Worm (Caenorhabditis elegans) whole organism, L1 larva: Measurements from ENCODE around the gene fig-1.

ENCODE experiments used
- C04F5.9 ChIP-seq: sonication (generic microtip); optimal IDR thresholded peaks from 2 replicates; lab custom pipeline; 2016; ENCODE audit warnings: missing genetic modification characterization, missing compliant biosample characterization
- C16A3.4 ChIP-seq: fragments of 150-350 bp; optimal IDR thresholded peaks from 2 replicates; lab custom pipeline; 2014; ENCODE audit warnings: missing biosample characterization, missing genetic modification characterization
- Y116A8C.19 ChIP-seq: sonication (generic microtip); optimal IDR thresholded peaks from 2 replicates; lab custom pipeline; 2016; ENCODE audit warnings: missing compliant biosample characterization, missing genetic modification characterization, borderline replicate concordance
- aly-2 ChIP-seq: fragments of 150-350 bp; optimal IDR thresholded peaks from 2 replicates; lab custom pipeline; 2014; ENCODE audit warnings: missing biosample characterization, missing genetic modification characterization
- ama-1 ChIP-seq: fragments of 150-350 bp; optimal IDR thresholded peaks from 2 replicates; lab custom pipeline; 2014
- ceh-63 ChIP-seq: fragments of 200-800 bp; sonication (Bioruptor generic); optimal IDR thresholded peaks from 2 replicates; lab custom pipeline; 2018; ENCODE audit warnings: mild to moderate bottlenecking, missing genetic modification characterization, missing compliant biosample characterization
- ceh-8 ChIP-seq: fragments of 200-800 bp; sonication (Bioruptor generic); optimal IDR thresholded peaks from 2 replicates; lab custom pipeline; 2018; ENCODE audit warnings: mild to moderate bottlenecking, missing genetic modification characterization, moderate library complexity, missing compliant biosample characterization
- ceh-82 ChIP-seq, 3 experiments: fragments of 150-350 bp in 1 of 3; sonication (generic microtip) in 2 of 3; optimal IDR thresholded peaks; 2 replicates each; lab custom pipeline; 2014 to 2017; ENCODE audit warnings: missing biosample characterization in 3 of 3, missing genetic modification characterization in 3 of 3
- ceh-88 ChIP-seq: fragments of 200-800 bp; sonication (Bioruptor generic); IDR thresholded peaks from 2 replicates; pipeline ENCODE4 v1.3.6; 2022; ENCODE audit warnings: missing genetic modification characterization, missing compliant biosample characterization
- ceh-90 ChIP-seq: sonication (generic microtip); optimal IDR thresholded peaks from 2 replicates; lab custom pipeline; 2016; ENCODE audit warnings: missing genetic modification characterization, missing compliant biosample characterization
- ces-1 ChIP-seq: fragments of 150-350 bp; optimal IDR thresholded peaks from 2 replicates; lab custom pipeline; 2014; ENCODE audit warnings: missing biosample characterization, missing genetic modification reagents, missing genetic modification characterization
- dsc-1 ChIP-seq: sonication (generic microtip); optimal IDR thresholded peaks from 2 replicates; lab custom pipeline; 2016; ENCODE audit warnings: mild to moderate bottlenecking, missing genetic modification characterization, missing compliant biosample characterization
- efl-3 ChIP-seq: fragments of 200-800 bp; sonication (Bioruptor generic); optimal IDR thresholded peaks from 2 replicates; lab custom pipeline; 2018; ENCODE audit warnings: mild to moderate bottlenecking, missing genetic modification characterization, missing compliant biosample characterization
- egl-27 ChIP-seq, 2 experiments: fragments of 150-350 bp in 1 of 2; sonication (generic microtip); optimal IDR thresholded peaks; 3 replicates each; lab custom pipeline; 2017 to 2018; ENCODE audit warnings: missing biosample characterization in 2 of 2, missing genetic modification characterization in 2 of 2, missing genetic modification reagents in 2 of 2
- elt-2 ChIP-seq: sonication (generic microtip); optimal IDR thresholded peaks from 2 replicates; lab custom pipeline; 2016; ENCODE audit warnings: missing genetic modification characterization, mild to moderate bottlenecking, inconsistent platforms, missing compliant biosample characterization, missing genetic modification reagents
- fkh-10 ChIP-seq: sonication (generic microtip); optimal IDR thresholded peaks from 2 replicates; lab custom pipeline; 2017; ENCODE audit warnings: missing biosample characterization, missing genetic modification reagents, missing genetic modification characterization
- fkh-4 ChIP-seq: sonication (generic microtip); optimal IDR thresholded peaks from 2 replicates; lab custom pipeline; 2016; ENCODE audit warnings: missing compliant biosample characterization, missing genetic modification characterization, borderline replicate concordance
- fos-1 ChIP-seq: fragments of 150-350 bp; optimal IDR thresholded peaks from 2 replicates; lab custom pipeline; 2014; ENCODE audit warnings: missing biosample characterization, missing genetic modification characterization
- grh-1 ChIP-seq: fragments of 200-800 bp; sonication (Bioruptor generic); IDR thresholded peaks from 2 replicates; pipeline ENCODE4 v1.3.6; 2022; ENCODE audit warnings: missing genetic modification reagents, missing genetic modification characterization, missing compliant biosample characterization
- hlh-17 ChIP-seq: fragments of 200-800 bp; sonication (Bioruptor generic); optimal IDR thresholded peaks from 2 replicates; lab custom pipeline; 2018; ENCODE audit warnings: missing genetic modification characterization, mild to moderate bottlenecking, missing compliant biosample characterization, moderate library complexity, borderline replicate concordance
- hlh-4 ChIP-seq: sonication (generic microtip); optimal IDR thresholded peaks from 2 replicates; lab custom pipeline; 2016; ENCODE audit warnings: mild to moderate bottlenecking, missing genetic modification characterization, missing compliant biosample characterization
- irx-1 ChIP-seq: sonication (generic microtip); optimal IDR thresholded peaks from 2 replicates; lab custom pipeline; 2016; ENCODE audit warnings: missing genetic modification characterization, missing compliant biosample characterization
- jun-1 ChIP-seq: fragments of 150-350 bp; optimal IDR thresholded peaks from 2 replicates; lab custom pipeline; 2014; ENCODE audit warnings: missing biosample characterization, missing genetic modification reagents, missing genetic modification characterization
- lin-13 ChIP-seq: fragments of 150-350 bp; optimal IDR thresholded peaks from 2 replicates; lab custom pipeline; 2014; ENCODE audit warnings: missing biosample characterization, missing genetic modification reagents, missing genetic modification characterization
- lin-14 ChIP-seq: fragments of 200-800 bp; sonication (Bioruptor generic); optimal IDR thresholded peaks from 2 replicates; lab custom pipeline; 2018; ENCODE audit warnings: mild to moderate bottlenecking, missing genetic modification characterization, moderate library complexity, missing compliant biosample characterization
- lin-39 ChIP-seq: fragments of 150-350 bp; optimal IDR thresholded peaks from 2 replicates; lab custom pipeline; 2014; ENCODE audit warnings: missing biosample characterization, missing genetic modification reagents, missing genetic modification characterization
- lsy-2 ChIP-seq, 2 experiments: fragments of 150-350 bp; optimal IDR thresholded peaks; 2 replicates each; lab custom pipeline; 2014; ENCODE audit warnings: missing biosample characterization in 2 of 2, missing genetic modification characterization in 2 of 2
- mdl-1 ChIP-seq, 2 experiments: fragments of 150-350 bp; optimal IDR thresholded peaks; 2 replicates each; lab custom pipeline; 2014 to 2017; ENCODE audit warnings: missing biosample characterization in 2 of 2, missing genetic modification characterization in 2 of 2, inconsistent platforms in 1 of 2
- mef-2 ChIP-seq: fragments of 150-350 bp; optimal IDR thresholded peaks from 2 replicates; lab custom pipeline; 2014; ENCODE audit warnings: missing biosample characterization, missing genetic modification characterization
- mep-1 ChIP-seq: fragments of 150-350 bp; optimal IDR thresholded peaks from 2 replicates; lab custom pipeline; 2014; ENCODE audit warnings: missing biosample characterization, missing genetic modification characterization
- nhr-11 ChIP-seq: fragments of 150-350 bp; optimal IDR thresholded peaks from 2 replicates; lab custom pipeline; 2014; ENCODE audit warnings: missing biosample characterization, missing genetic modification characterization
- nhr-12 ChIP-seq: sonication (generic microtip); optimal IDR thresholded peaks from 2 replicates; lab custom pipeline; 2017; ENCODE audit warnings: missing biosample characterization, missing genetic modification characterization
- nhr-19 ChIP-seq: fragments of 200-800 bp; sonication (Bioruptor generic); conservative IDR thresholded peaks from 2 replicates; pipeline ENCODE4 v1.3.6; 2022; ENCODE audit warnings: missing genetic modification characterization, missing compliant biosample characterization
- nhr-237 ChIP-seq: fragments of 150-350 bp; optimal IDR thresholded peaks from 2 replicates; lab custom pipeline; 2014; ENCODE audit warnings: missing biosample characterization, missing genetic modification characterization
- nhr-28 ChIP-seq: fragments of 150-350 bp; optimal IDR thresholded peaks from 2 replicates; lab custom pipeline; 2014; ENCODE audit warnings: missing biosample characterization, missing genetic modification characterization
- nhr-71 ChIP-seq: sonication (generic microtip); optimal IDR thresholded peaks from 2 replicates; lab custom pipeline; 2016; ENCODE audit warnings: mild to moderate bottlenecking, missing genetic modification characterization, moderate library complexity, missing compliant biosample characterization
- nhr-76 ChIP-seq: sonication (generic microtip); optimal IDR thresholded peaks from 2 replicates; lab custom pipeline; 2017; ENCODE audit warnings: missing biosample characterization, missing genetic modification characterization
- nhr-84 ChIP-seq: sonication (generic microtip); optimal IDR thresholded peaks from 2 replicates; lab custom pipeline; 2017; ENCODE audit warnings: missing biosample characterization, missing genetic modification characterization
- nhr-85 ChIP-seq: sonication (generic microtip); peaks from one replicate; lab custom pipeline; 2016; ENCODE audit warnings: missing genetic modification characterization, inconsistent platforms, missing compliant biosample characterization
- pax-3 ChIP-seq: fragments of 200-800 bp; sonication (Bioruptor generic); optimal IDR thresholded peaks from 2 replicates; lab custom pipeline; 2018; ENCODE audit warnings: mild to moderate bottlenecking, missing genetic modification characterization, moderate library complexity, missing compliant biosample characterization
- pqm-1 ChIP-seq: sonication (generic microtip); optimal IDR thresholded peaks from 3 replicates; lab custom pipeline; 2017; ENCODE audit warnings: missing biosample characterization, missing genetic modification characterization
- rnt-1 ChIP-seq: sonication (generic microtip); optimal IDR thresholded peaks from 2 replicates; lab custom pipeline; 2016; ENCODE audit warnings: mild to moderate bottlenecking, missing genetic modification characterization, moderate library complexity, missing compliant biosample characterization
- skn-1 ChIP-seq: fragments of 150-350 bp; optimal IDR thresholded peaks from 2 replicates; lab custom pipeline; 2014; ENCODE audit warnings: missing biosample characterization, missing genetic modification characterization
- snu-23 ChIP-seq: sonication (generic microtip); optimal IDR thresholded peaks from 2 replicates; lab custom pipeline; 2016; ENCODE audit warnings: missing genetic modification characterization, missing compliant biosample characterization
- sox-4 ChIP-seq: sonication (generic microtip); optimal IDR thresholded peaks from 2 replicates; lab custom pipeline; 2016; ENCODE audit warnings: missing genetic modification characterization, missing compliant biosample characterization
- unc-130 ChIP-seq: fragments of 150-350 bp; optimal IDR thresholded peaks from 2 replicates; lab custom pipeline; 2017; ENCODE audit warnings: missing biosample characterization, missing genetic modification characterization, inconsistent platforms
- unc-62 ChIP-seq: fragments of 150-350 bp; optimal IDR thresholded peaks from 2 replicates; lab custom pipeline; 2014; ENCODE audit warnings: missing biosample characterization, missing genetic modification reagents, missing genetic modification characterization
- unc-86 ChIP-seq: sonication (generic microtip); optimal IDR thresholded peaks from 2 replicates; lab custom pipeline; 2016; ENCODE audit warnings: missing genetic modification characterization, missing compliant biosample characterization
- unc-98 ChIP-seq: fragments of 200-800 bp; sonication (Bioruptor generic); IDR thresholded peaks from 2 replicates; pipeline ENCODE4 v1.3.6; 2022; ENCODE audit warnings: missing genetic modification characterization, missing compliant biosample characterization
- xbp-1 ChIP-seq: sonication (generic microtip); optimal IDR thresholded peaks from 2 replicates; lab custom pipeline; 2016; ENCODE audit warnings: missing genetic modification characterization, missing compliant biosample characterization
- zag-1 ChIP-seq: fragments of 150-350 bp; optimal IDR thresholded peaks from 2 replicates; lab custom pipeline; 2014; ENCODE audit warnings: missing biosample characterization, missing genetic modification characterization
- zip-4 ChIP-seq: fragments of 200-800 bp; sonication (Bioruptor generic); optimal IDR thresholded peaks from 2 replicates; lab custom pipeline; 2018; ENCODE audit warnings: mild to moderate bottlenecking, missing genetic modification characterization, moderate library complexity, missing compliant biosample characterization
- ztf-11 ChIP-seq, 2 experiments: sonication (generic microtip); optimal IDR thresholded peaks; 2 replicates each; lab custom pipeline; 2016 to 2017; ENCODE audit warnings: missing genetic modification characterization in 2 of 2, missing biosample characterization in 1 of 2, missing compliant biosample characterization in 1 of 2

Gene fig-1

DNA sequence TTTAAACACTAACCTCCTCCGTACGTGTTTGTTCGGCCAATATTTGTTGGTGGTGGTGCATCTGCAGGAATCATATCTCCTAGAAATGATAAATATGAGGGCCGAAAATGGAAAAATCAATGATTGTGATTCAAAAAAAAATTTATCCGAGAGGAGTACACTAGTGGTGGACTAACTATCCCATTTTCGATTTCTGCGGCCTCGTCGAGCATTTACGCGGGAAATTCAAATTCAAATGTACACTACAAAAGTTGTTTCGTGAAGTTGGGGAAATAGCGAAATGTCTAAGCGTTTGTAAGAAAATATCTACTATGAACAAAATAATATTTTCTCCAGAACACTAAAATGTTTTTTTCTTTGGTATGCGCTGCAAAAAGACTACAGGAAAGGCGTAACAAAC lies 48.3 kb upstream of the fig-1 start (continued):
- peak; percentile 78 for TF ChIP-seq dsc-1 (tag; lab: Kevin White, UChicago)
- TF ChIP-seq pax-3: peak; percentile 80
- TF ChIP-seq nhr-12 (tag; lab: Kevin White, UChicago): no peak
- TF ChIP-seq unc-86 (tag; lab: Kevin White, UChicago): peak; percentile 66
- peak; percentile 83 for TF ChIP-seq nhr-71 (tag; lab: Kevin White, UChicago)
- no peak for TF ChIP-seq efl-3 (GFP tag; lab: Kevin White, UChicago)
- TF ChIP-seq nhr-76 (tag; lab: Kevin White, UChicago): no peak
- peak; percentile 96 for TF ChIP-seq rnt-1 (tag; lab: Kevin White, UChicago)
- TF ChIP-seq mdl-1 (tag; optimal IDR thresholded peaks at IDR 0.05; lab: Kevin White, UChicago): peak in 1 of 2 experiments; percentile 28
- TF ChIP-seq ceh-8 (GFP tag; lab: Kevin White, UChicago): peak; percentile 55
- no peak for TF ChIP-seq ceh-88
- no peak for TF ChIP-seq zag-1 (tag; lab: Kevin White, UChicago)
- no peak for TF ChIP-seq aly-2 (tag; lab: Kevin White, UChicago)
- TF ChIP-seq nhr-11 (tag; lab: Kevin White, UChicago): no peak
- no peak for TF ChIP-seq unc-62 (GFP tag; lab: Kevin White, UChicago)
- TF ChIP-seq fkh-10 (GFP tag; lab: Kevin White, UChicago): no peak
- TF ChIP-seq pqm-1: no peak
- peak; percentile 63 for TF ChIP-seq elt-2 (tag; lab: Kevin White, UChicago)
- no peak for TF ChIP-seq ceh-63
- peak; percentile 90 for TF ChIP-seq ceh-90 (tag; lab: Kevin White, UChicago)
- peak; percentile 56 for TF ChIP-seq Y116A8C.19 (tag; lab: Kevin White, UChicago)
- peak; percentile 45 for TF ChIP-seq skn-1 (tag; lab: Kevin White, UChicago)
- peak; percentile 74 for TF ChIP-seq sox-4 (tag; lab: Kevin White, UChicago)
- TF ChIP-seq C16A3.4: peak; percentile 52
- peak; percentile 38 for TF ChIP-seq lin-14 (GFP tag; lab: Kevin White, UChicago)
- TF ChIP-seq grh-1: peak; percentile 62
- peak; percentile 53 for TF ChIP-seq jun-1
- peak; percentile 72 for TF ChIP-seq C04F5.9
- no peak for TF ChIP-seq nhr-28
- TF ChIP-seq nhr-19 (GFP tag; lab: Robert Waterston, UW): peak; percentile 72
- peak; percentile 86 for TF ChIP-seq irx-1
- TF ChIP-seq unc-98: peak; percentile 46; the same call in 1 of the 2 replicates
- peak; percentile 30 for TF ChIP-seq unc-130 (tag; lab: Kevin White, UChicago)
- no peak for TF ChIP-seq mef-2 (tag; lab: Kevin White, UChicago)
- peak; percentile 0 for TF ChIP-seq lin-39 (tag; lab: Kevin White, UChicago)
- no peak for TF ChIP-seq hlh-4 (tag; lab: Kevin White, UChicago)
- peak; percentile 94 for TF ChIP-seq nhr-85 (tag; lab: Kevin White, UChicago)
- peak in 1 of 2 experiments; percentile 90 for TF ChIP-seq ztf-11 (tag; optimal IDR thresholded peaks at IDR 0.05; lab: Kevin White, UChicago)
- peak; percentile 73 for TF ChIP-seq snu-23 (GFP tag; lab: Kevin White, UChicago)
- no peak for TF ChIP-seq nhr-84 (tag; lab: Kevin White, UChicago)
- peak; percentile 11 for TF ChIP-seq zip-4 (GFP tag; lab: Kevin White, UChicago)
- peak; percentile 32 to 72 for TF ChIP-seq lsy-2 (tag; optimal IDR thresholded peaks at IDR 0.05; lab: Kevin White, UChicago)
- TF ChIP-seq ceh-82 (tag; optimal IDR thresholded peaks at IDR 0.05; lab: Kevin White, UChicago): peak; percentile 14 to 53 (median 18)
- no peak for TF ChIP-seq hlh-17 (GFP tag; lab: Kevin White, UChicago)
- peak; percentile 56 for TF ChIP-seq lin-13 (GFP tag; lab: Kevin White, UChicago)
- no peak for TF ChIP-seq ama-1 (lab: Kevin White, UChicago)
- no peak for TF ChIP-seq egl-27 (tag; optimal IDR thresholded peaks at IDR 0.05; lab: Kevin White, UChicago)
- peak; percentile 80 for TF ChIP-seq xbp-1
- TF ChIP-seq ces-1 (GFP tag; lab: Kevin White, UChicago): no peak
- TF ChIP-seq mep-1 (tag; lab: Kevin White, UChicago): peak; percentile 59
- TF ChIP-seq nhr-237 (tag; lab: Kevin White, UChicago): no peak
- peak; percentile 16 for TF ChIP-seq fos-1 (tag; lab: Kevin White, UChicago)
- TF ChIP-seq fkh-4: peak; percentile 87
